Fruit fly (Drosophila melanogaster): Measurements from ENCODE around the gene CG43638.

CG43638 gene

DNA sequence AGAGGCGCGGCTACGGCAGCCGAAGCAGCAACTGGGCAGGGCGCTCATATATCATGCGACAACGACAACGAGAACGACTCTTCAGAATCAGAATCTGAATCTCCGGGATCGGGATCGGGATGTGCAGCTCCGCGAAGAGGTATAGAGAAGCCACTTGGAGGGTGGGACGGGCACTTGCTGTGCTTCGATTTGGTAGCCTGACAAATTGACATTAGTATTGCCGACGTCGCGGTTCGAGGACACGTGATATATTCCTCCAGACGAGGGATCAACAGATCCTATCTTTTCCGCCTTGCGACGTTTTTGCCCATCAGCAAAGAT, 38.1 kb downstream of the CG43638 start:
- TF ChIP-seq CG8478 (optimal IDR thresholded peaks at IDR 0.05) (no peak), CTCF (optimal IDR thresholded peaks at IDR 0.05) (no peak)

DNA sequence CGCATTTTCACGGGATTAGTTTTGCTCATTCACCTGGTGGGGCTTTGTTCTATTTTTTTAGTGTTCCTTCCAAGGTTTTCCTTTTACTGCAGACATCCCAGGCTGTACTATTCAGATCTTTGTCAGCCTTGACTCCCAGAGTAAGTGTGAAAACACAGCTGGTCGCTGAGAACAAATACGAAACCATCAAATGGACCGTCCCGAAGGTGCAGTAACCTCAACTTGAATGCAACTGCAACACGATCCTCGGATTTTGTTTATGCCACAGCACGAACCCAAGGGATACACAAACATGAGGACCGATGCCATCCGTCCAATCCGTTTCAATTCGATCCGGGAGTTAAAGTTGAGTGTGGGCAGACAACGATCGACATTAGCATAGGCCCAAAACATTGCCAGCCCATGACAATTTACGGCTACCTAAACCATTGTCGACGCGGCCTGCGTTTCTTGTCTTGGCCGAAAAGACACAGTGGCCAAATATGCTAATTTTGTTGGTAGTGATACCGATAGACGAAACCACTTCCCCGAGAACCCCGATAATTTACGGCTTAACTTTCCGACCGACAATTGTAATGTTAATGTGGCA, 38.8 kb downstream of the CG43638 start:
- no peak for TF ChIP-seq CTCF (optimal IDR thresholded peaks at IDR 0.05)
- no peak for TF ChIP-seq CG8478 (optimal IDR thresholded peaks at IDR 0.05)

DNA sequence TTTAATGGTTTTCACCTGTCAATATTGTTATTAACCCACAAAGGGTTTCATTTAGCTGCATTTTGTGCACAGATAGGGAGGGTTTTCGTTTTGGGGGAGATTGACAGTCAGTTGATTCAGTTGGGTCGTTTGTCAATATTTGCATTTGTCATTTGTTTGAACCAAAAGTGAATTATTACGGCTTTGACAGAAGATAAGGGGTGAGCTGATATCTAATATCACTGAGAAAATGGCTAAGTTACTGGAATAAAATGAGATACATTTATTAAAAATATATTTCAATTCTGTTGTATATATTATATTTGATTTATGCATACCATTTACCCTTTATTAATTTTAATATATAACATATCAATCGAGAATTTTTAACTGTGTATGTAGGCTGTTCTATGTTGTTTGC, 39.5 kb downstream of the CG43638 start:
- no peak for TF ChIP-seq CG8478 (optimal IDR thresholded peaks at IDR 0.05)
- no peak for TF ChIP-seq CTCF (optimal IDR thresholded peaks at IDR 0.05)

DNA sequence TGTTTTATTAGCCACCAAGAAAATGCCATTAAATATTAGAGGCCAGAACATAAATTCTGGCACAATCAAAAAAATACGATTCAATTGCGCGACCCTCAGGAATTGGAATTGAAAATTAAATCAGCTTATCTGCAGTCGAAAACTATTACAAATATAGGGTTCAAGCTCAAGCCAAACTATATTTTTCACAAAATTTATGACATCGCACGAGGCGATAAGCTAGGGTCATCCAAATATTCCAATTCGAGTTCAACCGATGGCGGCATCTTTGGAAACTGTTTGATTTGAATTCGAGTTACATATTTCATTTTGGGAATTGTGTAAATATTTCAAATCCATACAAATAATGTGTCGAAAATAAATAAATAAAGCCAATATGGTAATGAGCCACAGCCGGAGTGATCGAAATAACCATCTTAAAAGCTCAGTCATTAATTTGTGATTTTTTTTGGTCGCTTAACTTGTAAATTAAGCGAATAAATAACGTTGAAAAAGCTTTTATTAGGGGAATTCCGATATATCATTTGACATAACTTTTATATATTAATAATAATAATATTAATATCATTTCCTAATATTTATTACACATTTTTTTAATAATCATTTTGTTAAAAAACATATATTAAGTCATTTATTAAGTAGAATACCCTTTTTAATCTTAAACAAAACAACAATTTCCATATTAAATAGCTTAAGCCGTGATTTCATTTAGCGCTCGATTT, 40.8 kb downstream of the CG43638 start:
- TF ChIP-seq CG8478 (optimal IDR thresholded peaks at IDR 0.05) (no peak), CTCF (optimal IDR thresholded peaks at IDR 0.05) (no peak)

DNA sequence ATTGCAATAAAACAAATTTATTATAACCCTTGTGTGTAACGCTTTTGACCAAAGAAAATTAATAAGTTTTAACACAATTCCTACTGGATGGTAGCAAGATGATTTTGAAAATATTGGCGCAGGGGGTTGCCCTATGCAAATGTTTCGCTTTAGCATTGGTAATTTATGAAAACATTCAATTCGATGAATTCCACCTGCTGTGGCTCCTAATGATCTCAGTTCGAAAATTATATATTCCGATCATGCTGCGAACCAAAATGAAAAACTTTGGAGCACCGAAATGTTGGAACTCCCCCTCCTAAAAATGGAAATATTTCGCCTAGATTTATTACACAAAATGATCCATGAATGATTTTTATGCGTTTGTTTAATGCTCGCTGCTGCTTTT, 41.3 kb downstream of the CG43638 start:
- TF ChIP-seq CTCF (optimal IDR thresholded peaks at IDR 0.05) = no peak

DNA sequence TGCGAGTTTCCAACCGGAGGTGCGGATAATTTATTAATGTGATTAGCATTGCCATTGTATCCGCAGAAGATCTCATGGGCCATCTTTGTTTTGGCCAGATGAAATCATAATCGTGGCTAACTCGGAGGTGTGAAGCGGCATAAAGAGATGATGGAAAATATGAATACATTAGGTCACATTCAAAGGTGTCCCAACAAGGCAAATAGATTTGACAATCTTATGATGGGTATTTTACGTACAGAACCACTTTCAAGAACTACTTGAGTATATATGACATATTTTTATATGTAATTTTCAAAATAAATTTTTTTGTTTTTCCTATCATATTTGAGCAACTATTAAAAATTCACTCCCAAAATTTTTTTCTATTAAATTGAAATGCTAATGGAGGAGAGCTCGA, 43.9 kb downstream of the CG43638 start, which contains the start of gene CG17154:
CG17154 (plus strand) TSS at position 301 of the 400 bp plus-strand sequence.
- TF ChIP-seq CG8478 (optimal IDR thresholded peaks at IDR 0.05) (no peak), CTCF (optimal IDR thresholded peaks at IDR 0.05) (no peak)

DNA sequence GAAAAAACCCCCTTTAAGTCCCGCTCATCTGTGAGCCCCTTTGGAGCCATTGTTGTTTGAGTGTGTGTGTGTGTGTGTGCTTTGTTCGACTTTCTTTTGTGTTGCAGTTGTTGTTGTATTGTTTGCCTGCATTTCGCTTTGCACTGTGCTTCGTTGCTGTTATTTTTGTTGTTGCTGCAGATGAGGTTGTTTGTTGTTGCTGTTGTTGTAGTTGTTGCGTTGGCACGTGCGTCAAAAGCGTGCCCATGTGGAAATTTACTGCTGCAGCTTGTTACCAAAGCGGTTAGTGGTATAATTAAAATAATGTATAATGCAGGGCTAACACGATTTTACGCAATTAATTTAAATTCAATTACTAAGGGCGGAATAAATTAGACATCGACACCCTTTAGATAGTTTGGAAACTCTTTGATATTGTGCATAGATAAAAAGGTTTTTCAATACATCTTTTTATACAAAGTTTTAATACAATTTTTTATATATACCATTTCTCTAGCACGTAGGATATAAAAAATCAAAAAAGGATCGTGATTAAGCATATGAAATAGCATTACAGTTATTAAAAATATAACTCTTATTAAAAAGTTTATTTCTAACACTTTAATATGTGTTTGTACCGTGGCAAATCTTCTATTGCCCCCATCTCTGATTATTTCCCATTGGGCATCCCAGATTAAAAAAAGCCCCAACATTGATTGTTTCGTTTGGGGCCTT, 46.0 kb downstream of the CG43638 start:
- TF ChIP-seq CTCF (optimal IDR thresholded peaks at IDR 0.05) = no peak
- no peak for TF ChIP-seq CG8478 (optimal IDR thresholded peaks at IDR 0.05)

DNA sequence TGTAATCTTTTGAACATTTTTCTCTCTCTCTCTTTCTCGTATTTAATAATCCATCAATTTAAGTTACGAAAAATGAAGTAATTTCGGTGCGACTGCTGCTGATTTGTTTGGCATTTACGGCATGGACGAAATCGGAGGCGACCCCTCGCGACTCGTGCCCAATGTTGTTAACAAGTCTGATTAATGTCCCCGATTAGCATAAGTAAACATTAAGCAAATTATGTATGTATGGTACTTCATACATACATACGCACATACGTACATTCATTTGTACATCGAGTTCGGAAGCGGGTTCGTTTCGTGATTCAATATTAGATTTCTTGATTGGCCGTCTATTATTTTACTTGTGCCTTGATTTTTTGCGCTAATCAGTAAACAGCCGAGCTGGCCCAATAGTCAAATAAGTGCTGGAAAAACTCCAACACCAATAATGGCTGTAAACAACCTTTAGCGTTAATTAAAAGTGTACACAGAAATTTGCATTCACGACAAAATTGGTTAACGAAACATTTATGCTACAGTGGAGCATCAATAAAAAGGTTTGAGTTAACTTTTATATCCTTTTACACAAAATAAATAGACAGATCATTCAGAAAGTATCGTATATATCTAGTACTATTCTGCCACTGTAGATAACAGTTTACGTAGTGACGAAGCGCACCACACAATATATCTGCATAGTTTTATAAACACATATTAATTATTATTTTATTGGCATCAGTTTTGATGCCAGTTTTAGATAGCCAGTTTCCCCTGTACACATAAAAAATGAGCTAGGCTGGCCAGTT, 46.7 kb downstream of the CG43638 start:
- TF ChIP-seq CTCF (optimal IDR thresholded peaks at IDR 0.05) (no peak), CG8478 (optimal IDR thresholded peaks at IDR 0.05) (no peak)

DNA sequence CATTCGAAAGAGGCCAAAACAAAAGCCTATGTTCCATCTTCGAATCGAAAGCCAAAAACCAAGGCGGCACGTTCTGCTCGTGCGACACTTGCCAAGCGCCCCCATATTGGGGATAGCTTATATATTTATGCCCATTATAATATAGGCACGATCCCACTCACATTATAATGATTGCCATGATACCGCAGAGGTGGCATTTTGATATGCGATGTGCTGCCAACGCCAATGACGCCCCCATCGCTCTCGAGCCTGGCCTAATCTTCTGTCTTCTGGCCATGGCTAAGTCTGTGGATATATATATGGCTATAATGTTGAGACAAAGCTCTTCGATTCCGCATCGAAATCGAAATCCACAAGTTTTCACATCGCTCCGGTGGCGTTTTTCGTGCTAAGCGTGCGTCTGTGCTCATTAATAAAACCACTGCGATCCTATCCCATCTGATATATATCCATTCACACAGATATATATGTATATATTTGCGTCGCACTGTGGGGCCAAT, 48.5 kb downstream of the CG43638 start:
- TF ChIP-seq CG8478 (optimal IDR thresholded peaks at IDR 0.05) = no peak
- TF ChIP-seq CTCF (optimal IDR thresholded peaks at IDR 0.05) = no peak
